Worm (Caenorhabditis elegans) whole organism, young adult: Measurements from ENCODE around the gene oac-32.

Experiments
- F57C9.4 ChIP-seq: sonication (generic microtip); optimal IDR thresholded peaks from 2 replicates; lab custom pipeline; 2017; ENCODE audit warnings: mild to moderate bottlenecking, missing genetic modification characterization, missing compliant biosample characterization
- dpl-1 ChIP-seq: fragments of 150-350 bp; optimal IDR thresholded peaks from 2 replicates; lab custom pipeline; 2014; ENCODE audit warnings: missing biosample characterization, missing genetic modification reagents, missing genetic modification characterization
- egl-18 ChIP-seq: fragments of 200-800 bp; sonication (Bioruptor generic); IDR thresholded peaks from 2 replicates; pipeline ENCODE4 v1.3.6; 2022; ENCODE audit warnings: missing genetic modification reagents, missing genetic modification characterization, missing compliant biosample characterization
- fkh-3 ChIP-seq: sonication (generic microtip); optimal IDR thresholded peaks from 2 replicates; lab custom pipeline; 2016; ENCODE audit warnings: mild to moderate bottlenecking, missing genetic modification characterization, missing compliant biosample characterization
- him-1 ChIP-seq: sonication (generic microtip); optimal IDR thresholded peaks from 2 replicates; lab custom pipeline; 2016; ENCODE audit warnings: missing genotype, missing genetic modification reagents, missing genetic modification characterization, missing compliant biosample characterization
- hmg-1.2 ChIP-seq: fragments of 200-800 bp; sonication (Bioruptor generic); IDR thresholded peaks from 2 replicates; pipeline ENCODE4 v1.3.6; 2022; ENCODE audit warnings: missing genetic modification reagents, missing genetic modification characterization, missing compliant biosample characterization
- lsl-1 ChIP-seq: fragments of 200-800 bp; sonication (Bioruptor generic); optimal IDR thresholded peaks from 2 replicates; lab custom pipeline; 2018; ENCODE audit warnings: mild to moderate bottlenecking, missing genetic modification characterization, moderate library complexity, missing compliant biosample characterization
- lsy-27 ChIP-seq: sonication (generic microtip); optimal IDR thresholded peaks from 2 replicates; lab custom pipeline; 2017; ENCODE audit warnings: missing genetic modification characterization, mild to moderate bottlenecking, missing compliant biosample characterization, antibody characterized with exemption, missing genotype, borderline replicate concordance; ENCODE audit not compliant: insufficient read depth
- snpc-4 ChIP-seq, 5 experiments: fragments of 150-350 bp in 1 of 5; sonication (generic microtip) in 4 of 5; optimal IDR thresholded peaks; 2 replicates each; lab custom pipeline; 2014 to 2018; ENCODE audit warnings: missing genetic modification characterization in 5 of 5, missing biosample characterization in 3 of 5, antibody characterized with exemption in 2 of 5, mild to moderate bottlenecking in 2 of 5, missing compliant biosample characterization in 2 of 5, missing genotype in 2 of 5, moderate library complexity in 2 of 5, missing genetic modification reagents in 1 of 5

DNA sequence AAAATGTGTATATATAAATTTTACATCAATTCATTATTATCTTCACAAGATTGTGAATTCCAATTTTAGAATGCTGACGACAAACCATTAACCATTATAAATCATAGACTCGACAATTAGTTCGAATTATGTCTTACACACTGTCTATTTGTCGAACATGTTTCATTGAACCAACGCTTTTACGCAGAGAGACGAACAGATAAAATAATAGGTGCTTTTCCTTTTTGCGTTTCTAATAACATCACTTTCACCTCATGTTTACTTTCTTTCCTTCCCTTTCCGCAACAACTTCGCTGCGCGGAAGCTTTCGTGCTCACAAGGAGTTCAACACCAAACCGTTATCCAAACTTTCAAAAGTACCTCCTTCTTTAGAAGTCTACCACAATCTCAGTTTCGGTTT, 2.3 kb upstream of the oac-32 start, which contains the start of gene F52F10.2:
- TF ChIP-seq him-1: no peak
- no peak for TF ChIP-seq F57C9.4 (tag; lab: Kevin White, UChicago)
- no peak for TF ChIP-seq hmg-1.2
- no peak for TF ChIP-seq lsl-1
- TF ChIP-seq egl-18 (GFP tag; lab: Robert Waterston, UW): no peak
- TF ChIP-seq fkh-3 (tag; lab: Kevin White, UChicago): no peak
- no peak for TF ChIP-seq dpl-1 (GFP tag; lab: Kevin White, UChicago)
- TF ChIP-seq snpc-4 (GFP tag; optimal IDR thresholded peaks at IDR 0.05; lab: Kevin White, UChicago): no peak
- TF ChIP-seq snpc-4 (tag; optimal IDR thresholded peaks at IDR 0.05; lab: Kevin White, UChicago): no peak
- no peak for TF ChIP-seq lsy-27 (tag; lab: Kevin White, UChicago)
